Worm (Caenorhabditis elegans) whole organism, mixed stage, embryonic: ENCODE data around the gene moma-1.

Experiments
- ceh-83 ChIP-seq: fragments of 200-800 bp; sonication (Bioruptor generic); optimal IDR thresholded peaks from 2 replicates; lab custom pipeline; 2018; ENCODE audit warnings: mild to moderate bottlenecking, missing genetic modification characterization, missing compliant biosample characterization
- ham-2 ChIP-seq: fragments of 200-800 bp; sonication (Bioruptor generic); optimal IDR thresholded peaks from 2 replicates; lab custom pipeline; 2018; ENCODE audit warnings: mild to moderate bottlenecking, missing genetic modification characterization, missing compliant biosample characterization
- lin-32 ChIP-seq: fragments of 200-800 bp; sonication (Bioruptor generic); optimal IDR thresholded peaks from 2 replicates; lab custom pipeline; 2018; ENCODE audit warnings: mild to moderate bottlenecking, missing genetic modification characterization, missing compliant biosample characterization
- lsy-2 ChIP-seq: fragments of 150-350 bp; optimal IDR thresholded peaks from 2 replicates; lab custom pipeline; 2014; ENCODE audit warnings: missing biosample characterization, missing genetic modification characterization
- mls-2 ChIP-seq: sonication (generic microtip); optimal IDR thresholded peaks from 2 replicates; lab custom pipeline; 2016; ENCODE audit warnings: mild to moderate bottlenecking, missing genetic modification characterization, moderate library complexity, missing compliant biosample characterization
- nhr-12 ChIP-seq: fragments of 150-350 bp; optimal IDR thresholded peaks from 2 replicates; lab custom pipeline; 2014; ENCODE audit warnings: missing biosample characterization, missing genetic modification characterization
- nhr-2 ChIP-seq: fragments of 150-350 bp; optimal IDR thresholded peaks from 2 replicates; lab custom pipeline; 2014; ENCODE audit warnings: missing biosample characterization, missing genetic modification characterization
- pha-4 ChIP-seq: fragments of 150-350 bp; optimal IDR thresholded peaks from 2 replicates; lab custom pipeline; 2018; ENCODE audit warnings: missing biosample characterization, missing genetic modification reagents, missing genetic modification characterization
- snpc-4 ChIP-seq: fragments of 150-350 bp; optimal IDR thresholded peaks from 2 replicates; lab custom pipeline; 2014; ENCODE audit warnings: missing biosample characterization, missing genetic modification characterization
- sptf-1 ChIP-seq: sonication (generic microtip); optimal IDR thresholded peaks from 2 replicates; lab custom pipeline; 2017; ENCODE audit warnings: mild to moderate bottlenecking, missing genetic modification characterization, moderate library complexity, missing compliant biosample characterization

ce11 chrIII:896904-897303 lies 44.7 kb upstream of the moma-1 start:
- TF ChIP-seq pha-4 (tag; lab: Kevin White, UChicago) (no peak), ham-2 (GFP tag; lab: Kevin White, UChicago) (no peak), mls-2 (no peak), ceh-83 (GFP tag; lab: Kevin White, UChicago) (no peak), sptf-1 (tag; lab: Kevin White, UChicago) (no peak), lsy-2 (tag; lab: Kevin White, UChicago) (no peak), lin-32 (no peak), nhr-2 (no peak), nhr-12 (tag; lab: Kevin White, UChicago) (no peak), snpc-4 (tag; lab: Kevin White, UChicago) (no peak)
